Fruit fly (Drosophila melanogaster) whole organism, embryonic: ENCODE results near the gene CG7296.
A peak's percentile ranks its signal among the peaks of the same experiment; 100 is the strongest.

Experiments
- Awh ChIP-seq: fragments of 200-800 bp; sonication (Bioruptor generic); IDR thresholded peaks from 2 replicates; pipeline ENCODE4, ENCODE4 v1.3.6; 2022; ENCODE audit warnings: missing biosample characterization, missing genetic modification characterization
- BEAF-32 ChIP-seq: fragments of 200-800 bp; sonication (Bioruptor generic); optimal IDR thresholded peaks from 3 replicates; lab custom pipeline; 2017; ENCODE audit warnings: missing biosample characterization, missing genetic modification characterization, mild to moderate bottlenecking, moderate library complexity, missing genetic modification reagents
- CG10209 ChIP-seq: fragments of 200-800 bp; sonication (Bioruptor generic); optimal IDR thresholded peaks from 3 replicates; lab custom pipeline; 2017; ENCODE audit warnings: missing biosample characterization, mild to moderate bottlenecking, missing genetic modification characterization, missing genetic modification reagents
- CG1024 ChIP-seq: fragments of 200-800 bp; sonication (Bioruptor generic); IDR thresholded peaks from 2 replicates; pipeline ENCODE4 v1.3.6; 2022; ENCODE audit warnings: missing biosample characterization, missing genetic modification characterization
- CG10321 ChIP-seq: fragments of 200-800 bp; sonication (Bioruptor generic); IDR thresholded peaks from 2 replicates; pipeline ENCODE4 v1.3.6; 2022; ENCODE audit warnings: missing biosample characterization, missing genetic modification characterization
- CG11247 ChIP-seq: fragments of 200-800 bp; sonication (Bioruptor generic); IDR thresholded peaks from 2 replicates; pipeline ENCODE4 v1.3.6; 2022; ENCODE audit warnings: missing biosample characterization, missing genetic modification characterization
- CG11723 ChIP-seq: fragments of 200-800 bp; sonication (Bioruptor generic); optimal IDR thresholded peaks from 2 replicates; lab custom pipeline; 2017; ENCODE audit warnings: missing biosample characterization, mild to moderate bottlenecking, missing genetic modification characterization
- CG14050 ChIP-seq: fragments of 200-800 bp; sonication (Bioruptor generic); IDR thresholded peaks from 3 replicates; pipeline ENCODE4 v1.3.6; 2022; ENCODE audit warnings: missing biosample characterization, missing genetic modification characterization
- CG14441 ChIP-seq: fragments of 200-800 bp; sonication (Bioruptor generic); IDR thresholded peaks from 2 replicates; pipeline ENCODE4 v1.3.6; 2022; ENCODE audit warnings: missing biosample characterization, missing genetic modification characterization
- CG15601 ChIP-seq: fragments of 200-800 bp; sonication (Bioruptor generic); optimal IDR thresholded peaks from 3 replicates; lab custom pipeline; 2019; ENCODE audit warnings: missing biosample characterization, mild to moderate bottlenecking, missing genetic modification characterization, moderate library complexity
- CG15696 ChIP-seq: fragments of 200-800 bp; sonication (Bioruptor generic); optimal IDR thresholded peaks from 2 replicates; lab custom pipeline; 2019; ENCODE audit warnings: missing biosample characterization, mild to moderate bottlenecking, missing genetic modification characterization, moderate library complexity
- CG16779 ChIP-seq: fragments of 200-800 bp; sonication (Bioruptor generic); IDR thresholded peaks from 2 replicates; pipeline ENCODE4 v1.3.6; 2022; ENCODE audit warnings: missing biosample characterization, missing genetic modification characterization
- CG17568 ChIP-seq: fragments of 200-800 bp; sonication (Bioruptor generic); optimal IDR thresholded peaks from 2 replicates; lab custom pipeline; 2018; ENCODE audit warnings: missing biosample characterization, mild to moderate bottlenecking, missing genetic modification characterization, moderate library complexity
- CG17612 ChIP-seq: fragments of 200-800 bp; sonication (Bioruptor generic); IDR thresholded peaks from 2 replicates; pipeline ENCODE4 v1.3.6; 2022; ENCODE audit warnings: missing biosample characterization, missing genetic modification characterization
- CG17802 ChIP-seq: fragments of 200-800 bp; sonication (Bioruptor generic); optimal IDR thresholded peaks from 2 replicates; lab custom pipeline; 2018; ENCODE audit warnings: missing biosample characterization, mild to moderate bottlenecking, missing genetic modification characterization, moderate library complexity
- CG2116 ChIP-seq: fragments of 200-800 bp; sonication (Bioruptor generic); optimal IDR thresholded peaks from 3 replicates; lab custom pipeline; 2018; ENCODE audit warnings: missing biosample characterization, mild to moderate bottlenecking, missing genetic modification characterization
- CG33557 ChIP-seq: fragments of 200-800 bp; sonication (Bioruptor generic); optimal IDR thresholded peaks from 2 replicates; lab custom pipeline; 2019; ENCODE audit warnings: missing biosample characterization, mild to moderate bottlenecking, missing genetic modification characterization, moderate library complexity
- CG4730 ChIP-seq: fragments of 200-800 bp; sonication (Bioruptor generic); IDR thresholded peaks from 2 replicates; pipeline ENCODE4 v1.3.6; 2022; ENCODE audit warnings: missing biosample characterization, missing genetic modification characterization
- CG4820 ChIP-seq: fragments of 200-800 bp; sonication (Bioruptor generic); optimal IDR thresholded peaks from 3 replicates; lab custom pipeline; 2016; ENCODE audit warnings: missing biosample characterization, missing genetic modification characterization
- CG6254 ChIP-seq: fragments of 200-800 bp; sonication (Bioruptor generic); optimal IDR thresholded peaks from 3 replicates; lab custom pipeline; 2017; ENCODE audit warnings: mild to moderate bottlenecking, missing biosample characterization, missing genetic modification reagents, missing genetic modification characterization
- CG6813 ChIP-seq: fragments of 200-800 bp; sonication (Bioruptor generic); optimal IDR thresholded peaks from 2 replicates; lab custom pipeline; 2017; ENCODE audit warnings: missing biosample characterization, missing genetic modification characterization, mild to moderate bottlenecking, moderate library complexity, missing genetic modification reagents
- CG7786 ChIP-seq: fragments of 200-800 bp; sonication (Bioruptor generic); optimal IDR thresholded peaks from 2 replicates; lab custom pipeline; 2016; ENCODE audit warnings: missing biosample characterization, missing genetic modification characterization
- CG8089 ChIP-seq: fragments of 200-800 bp; sonication (Bioruptor generic); optimal IDR thresholded peaks from 3 replicates; lab custom pipeline; 2016; ENCODE audit warnings: missing biosample characterization, missing genetic modification characterization
- CG8944 ChIP-seq: fragments of 200-800 bp; sonication (Bioruptor generic); optimal IDR thresholded peaks from 3 replicates; lab custom pipeline; 2016; ENCODE audit warnings: missing biosample characterization, missing genetic modification characterization
- CG9609 ChIP-seq: fragments of 200-800 bp; sonication (Bioruptor generic); optimal IDR thresholded peaks from 3 replicates; lab custom pipeline; 2016; ENCODE audit warnings: missing biosample characterization, missing genetic modification characterization
- CrebB ChIP-seq: fragments of 200-800 bp; sonication (Bioruptor generic); optimal IDR thresholded peaks from 3 replicates; lab custom pipeline; 2018; ENCODE audit warnings: missing biosample characterization, mild to moderate bottlenecking, missing genetic modification characterization
- Fer1 ChIP-seq: fragments of 200-800 bp; sonication (Bioruptor generic); optimal IDR thresholded peaks from 2 replicates; lab custom pipeline; 2017; ENCODE audit warnings: missing biosample characterization, mild to moderate bottlenecking, missing genetic modification characterization
- Fer3 ChIP-seq: fragments of 200-800 bp; sonication (Bioruptor generic); optimal IDR thresholded peaks from 2 replicates; lab custom pipeline; 2018; ENCODE audit warnings: missing biosample characterization, mild to moderate bottlenecking, missing genetic modification characterization, moderate library complexity
- Mes4 ChIP-seq: fragments of 200-800 bp; sonication (Bioruptor generic); optimal IDR thresholded peaks from 2 replicates; lab custom pipeline; 2016; ENCODE audit warnings: missing biosample characterization, missing genetic modification characterization
- Nf-YC ChIP-seq: fragments of 200-800 bp; optimal IDR thresholded peaks from 3 replicates; lab custom pipeline; 2019; ENCODE audit warnings: missing biosample characterization, mild to moderate bottlenecking, missing genetic modification characterization, moderate library complexity
- Ravus ChIP-seq: fragments of 200-800 bp; sonication (Bioruptor generic); IDR thresholded peaks from 2 replicates; pipeline ENCODE4 v1.3.6; 2022; ENCODE audit warnings: missing biosample characterization, missing genetic modification characterization
- Trl ChIP-seq, 3 experiments: fragments of >200 bp in 2 of 3; fragments of 200-800 bp in 1 of 3; sonication (Bioruptor generic) in 1 of 3; optimal IDR thresholded peaks; 2 replicates in 1 of 3; 3 replicates in 2 of 3; lab custom pipeline; 2016 to 2017; ENCODE audit warnings: missing biosample characterization in 1 of 3, missing genetic modification characterization in 1 of 3
- Xrp1 ChIP-seq: fragments of 200-800 bp; sonication (Bioruptor generic); IDR thresholded peaks from 2 replicates; pipeline ENCODE4 v1.3.6; 2022; ENCODE audit warnings: missing biosample characterization, missing genetic modification characterization
- amos ChIP-seq: fragments of 200-800 bp; sonication (Bioruptor generic); IDR thresholded peaks from 2 replicates; pipeline ENCODE4 v1.3.6; 2022; ENCODE audit warnings: missing biosample characterization, missing genetic modification characterization; ENCODE audit not compliant: partially characterized antibody
- bowl ChIP-seq: fragments of 200-800 bp; sonication (Bioruptor generic); IDR thresholded peaks from 2 replicates; pipeline ENCODE4 v1.3.6; 2022; ENCODE audit warnings: missing biosample characterization, missing genetic modification characterization
- corto ChIP-seq: fragments of 200-800 bp; sonication (Bioruptor generic); optimal IDR thresholded peaks from 2 replicates; lab custom pipeline; 2016; ENCODE audit warnings: missing biosample characterization, mild to moderate bottlenecking, missing genetic modification characterization, moderate library complexity
- cwo ChIP-seq: fragments of 200-800 bp; sonication (Bioruptor generic); optimal IDR thresholded peaks from 3 replicates; lab custom pipeline; 2017; ENCODE audit warnings: missing biosample characterization, missing genetic modification characterization, mild to moderate bottlenecking, moderate library complexity, missing genetic modification reagents
- da ChIP-seq: fragments of 200-800 bp; sonication (Bioruptor generic); optimal IDR thresholded peaks from 2 replicates; lab custom pipeline; 2016; ENCODE audit warnings: missing biosample characterization, missing genetic modification characterization
- disco-r ChIP-seq: fragments of 200-800 bp; sonication (Bioruptor generic); optimal IDR thresholded peaks from 2 replicates; lab custom pipeline; 2016; ENCODE audit warnings: missing biosample characterization, missing genetic modification characterization
- jigr1 ChIP-seq: fragments of 200-800 bp; sonication (Bioruptor generic); IDR thresholded peaks from 3 replicates; pipeline ENCODE4 v1.3.6; 2022; ENCODE audit warnings: missing biosample characterization, missing genetic modification characterization
- lab ChIP-seq: fragments of 200-800 bp; sonication (Bioruptor generic); optimal IDR thresholded peaks from 3 replicates; lab custom pipeline; 2017; ENCODE audit warnings: missing biosample characterization, missing genetic modification characterization, mild to moderate bottlenecking, moderate library complexity, missing genetic modification reagents
- oc ChIP-seq: fragments of 200-800 bp; sonication (Bioruptor generic); optimal IDR thresholded peaks from 2 replicates; lab custom pipeline; 2018; ENCODE audit warnings: missing biosample characterization, mild to moderate bottlenecking, missing genetic modification characterization, moderate library complexity
- odd ChIP-seq: fragments of 200-800 bp; sonication (Bioruptor generic); optimal IDR thresholded peaks from 2 replicates; lab custom pipeline; 2017; ENCODE audit warnings: missing biosample characterization, mild to moderate bottlenecking, missing genetic modification characterization
- ranshi ChIP-seq: fragments of 200-800 bp; sonication (Bioruptor generic); IDR thresholded peaks from 2 replicates; pipeline ENCODE4 v1.3.6; 2022; ENCODE audit warnings: missing biosample characterization, missing genetic modification characterization
- rib ChIP-seq: fragments of 200-800 bp; sonication (Bioruptor generic); IDR thresholded peaks from 2 replicates; pipeline ENCODE4 v1.3.6; 2022; ENCODE audit warnings: missing biosample characterization, missing genetic modification characterization
- salm ChIP-seq: fragments of 200-800 bp; sonication (Bioruptor generic); optimal IDR thresholded peaks from 2 replicates; lab custom pipeline; 2018; ENCODE audit warnings: missing biosample characterization, mild to moderate bottlenecking, missing genetic modification characterization
- sug ChIP-seq: fragments of 200-800 bp; optimal IDR thresholded peaks from 2 replicates; lab custom pipeline; 2019; ENCODE audit warnings: missing biosample characterization, mild to moderate bottlenecking, missing genetic modification characterization, moderate library complexity
- tap ChIP-seq: fragments of 200-800 bp; optimal IDR thresholded peaks from 3 replicates; lab custom pipeline; 2019; ENCODE audit warnings: missing biosample characterization, mild to moderate bottlenecking, missing genetic modification characterization, moderate library complexity
- trh ChIP-seq: fragments of 200-800 bp; sonication (Bioruptor generic); optimal IDR thresholded peaks from 2 replicates; lab custom pipeline; 2016; ENCODE audit warnings: missing biosample characterization, missing genetic modification characterization

CG7296 gene

dm6 chr2L:10703281-10703680, 16.4 kb upstream of the CG7296 start, which contains the start of gene CG6415 (continued):
- TF ChIP-seq oc (peak; percentile 51), trh (GFP tag; lab: Kevin White, UChicago) (no peak), Fer3 (tag; lab: Kevin White, UChicago) (peak; percentile 75), CG10209 (peak; percentile 66), CrebB (tag; lab: Kevin White, UChicago) (peak; percentile 42), CG14050 (peak; percentile 32; the same call in 1 of the 3 replicates), cwo (peak; percentile 63), CG14441 (GFP tag; lab: Robert Waterston, UW) (peak; percentile 77), CG15696 (tag; lab: Kevin White, UChicago) (peak; percentile 81), disco-r (no peak), CG9609 (peak; percentile 66), Trl (optimal IDR thresholded peaks at IDR 0.05; lab: Kevin White, UChicago) (no peak), Trl (GFP tag; optimal IDR thresholded peaks at IDR 0.05; lab: Kevin White, UChicago) (peak; percentile 47), CG11723 (peak; percentile 40), CG11247 (GFP tag; lab: Robert Waterston, UW) (peak; percentile 70), CG17568 (GFP tag; lab: Kevin White, UChicago) (peak; percentile 61), Nf-YC (peak; percentile 62), jigr1 (no peak), Ravus (peak; percentile 4; the same call in 1 of the 2 replicates), sug (tag; lab: Kevin White, UChicago) (peak; percentile 92), Xrp1 (peak; percentile 86), CG4820 (GFP tag; lab: Kevin White, UChicago) (peak; percentile 75), CG7786 (GFP tag; lab: Kevin White, UChicago) (peak; percentile 71), lab (peak; percentile 85), CG4730 (peak; percentile 54), CG8944 (GFP tag; lab: Kevin White, UChicago) (peak; percentile 60), CG33557 (GFP tag; lab: Kevin White, UChicago) (peak; percentile 69), corto (GFP tag; lab: Kevin White, UChicago) (no peak), CG2116 (GFP tag; lab: Kevin White, UChicago) (peak; percentile 12), da (GFP tag; lab: Kevin White, UChicago) (no peak), CG10321 (GFP tag; lab: Robert Waterston, UW) (0 out of 2 replicates have a peak, but pooled peaks have one; percentile 17), Fer1 (GFP tag; lab: Kevin White, UChicago) (no peak), salm (peak; percentile 47), CG6254 (GFP tag; lab: Kevin White, UChicago) (peak; percentile 20), CG1024 (GFP tag; lab: Robert Waterston, UW) (no peak), tap (tag; lab: Kevin White, UChicago) (peak; percentile 73), amos (no peak), CG6813 (GFP tag; lab: Kevin White, UChicago) (peak; percentile 59), ranshi (GFP tag; lab: Robert Waterston, UW) (peak; percentile 64), odd (GFP tag; lab: Kevin White, UChicago) (peak; percentile 30), rib (GFP tag; lab: Robert Waterston, UW) (no peak), Awh (GFP tag; lab: Robert Waterston, UW) (peak; percentile 76), bowl (no peak), CG17612 (peak; percentile 60), CG15601 (peak; percentile 55), CG17802 (tag; lab: Kevin White, UChicago) (peak; percentile 24), Mes4 (GFP tag; lab: Kevin White, UChicago) (peak; percentile 54), CG8089 (GFP tag; lab: Kevin White, UChicago) (peak; percentile 44), BEAF-32 (GFP tag; lab: Kevin White, UChicago) (no peak), CG16779 (GFP tag; lab: Robert Waterston, UW) (0 out of 2 replicates have a peak, but pooled peaks have one; percentile 39)
